Worm (Caenorhabditis elegans) whole organism, L4 larva: ENCODE data around the gene fbxb-41.

Source experiments
- Y75B8A.6 ChIP-seq: fragments of 200-800 bp; sonication (Bioruptor generic); IDR thresholded peaks from 2 replicates; pipeline ENCODE4 v1.3.6; 2022; ENCODE audit warnings: missing genetic modification reagents, missing genetic modification characterization, missing compliant biosample characterization
- lin-13 ChIP-seq: fragments of 150-350 bp; optimal IDR thresholded peaks from 2 replicates; lab custom pipeline; 2014; ENCODE audit warnings: missing biosample characterization, missing genetic modification reagents, missing genetic modification characterization
- nhr-11 ChIP-seq: fragments of 150-350 bp; optimal IDR thresholded peaks from 2 replicates; lab custom pipeline; 2014; ENCODE audit warnings: missing biosample characterization, missing genetic modification characterization
- pha-4 ChIP-seq, 2 experiments: fragments of 150-350 bp in 1 of 2; fragments of 200-800 bp in 1 of 2; sonication (Bioruptor generic) in 1 of 2; IDR thresholded peaks in 1 of 2; optimal IDR thresholded peaks in 1 of 2; 2 replicates each; pipeline versions ENCODE4 v1.3.6 to Lab custom; 2014 to 2022; ENCODE audit warnings: missing genetic modification characterization in 2 of 2, missing genetic modification reagents in 2 of 2, missing biosample characterization in 1 of 2, missing compliant biosample characterization in 1 of 2

ce11 chrII:1091706-1092105 is 49.6 kb upstream of the fbxb-41 start, which contains the start of gene snf-3:
- no peak for TF ChIP-seq Y75B8A.6 (GFP tag; lab: Robert Waterston, UW)
- no peak for TF ChIP-seq pha-4 (GFP tag; IDR thresholded peaks at IDR 0.05; lab: Robert Waterston, UW)
- TF ChIP-seq pha-4 (tag; optimal IDR thresholded peaks at IDR 0.05; lab: Kevin White, UChicago), result no peak
- no peak for TF ChIP-seq lin-13 (GFP tag; lab: Kevin White, UChicago)
- TF ChIP-seq nhr-11 (tag; lab: Kevin White, UChicago), result no peak
